Fruit fly (Drosophila melanogaster): ENCODE measurements around the gene CCAP.

Gene CCAP

DNA sequence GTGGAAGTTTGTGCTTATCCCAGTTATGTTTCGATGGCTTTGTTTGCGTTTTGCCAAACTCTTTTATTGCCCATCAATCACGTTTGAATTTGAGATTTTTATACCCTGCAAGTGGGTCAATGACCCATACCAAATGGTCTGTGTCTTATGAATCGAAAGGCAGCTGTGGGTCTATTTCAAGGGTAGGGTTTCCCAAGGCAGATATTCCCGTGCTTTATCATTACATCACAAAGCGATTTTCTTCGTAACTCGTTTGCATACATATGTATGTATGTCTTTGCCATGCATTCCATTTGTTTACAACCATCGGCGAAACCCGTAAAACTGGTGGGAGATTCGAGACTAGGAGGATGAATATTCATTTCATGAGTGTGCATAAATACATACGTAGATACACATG lies 26.4 kb downstream of the CCAP start:
- TF ChIP-seq Hnf4 (GFP tag; optimal IDR thresholded peaks at IDR 0.05) (no peak), sage (GFP tag; optimal IDR thresholded peaks at IDR 0.05) (no peak), dl (GFP tag; optimal IDR thresholded peaks at IDR 0.05; ENCODE audit: insufficient read depth in 1 of 2, partially characterized antibody in 2 of 2) (no peak), usp (GFP tag; optimal IDR thresholded peaks at IDR 0.05) (no peak), CG32264 (GFP tag; optimal IDR thresholded peaks at IDR 0.05) (no peak), Hr78 (GFP tag; optimal IDR thresholded peaks at IDR 0.05) (no peak), Mio (GFP tag; optimal IDR thresholded peaks at IDR 0.05) (no peak), fru (GFP tag; optimal IDR thresholded peaks at IDR 0.05) (no peak), tai (GFP tag; optimal IDR thresholded peaks at IDR 0.05) (no peak), jim (GFP tag; optimal IDR thresholded peaks at IDR 0.05) (no peak), sv (GFP tag; optimal IDR thresholded peaks at IDR 0.05) (no peak)

DNA sequence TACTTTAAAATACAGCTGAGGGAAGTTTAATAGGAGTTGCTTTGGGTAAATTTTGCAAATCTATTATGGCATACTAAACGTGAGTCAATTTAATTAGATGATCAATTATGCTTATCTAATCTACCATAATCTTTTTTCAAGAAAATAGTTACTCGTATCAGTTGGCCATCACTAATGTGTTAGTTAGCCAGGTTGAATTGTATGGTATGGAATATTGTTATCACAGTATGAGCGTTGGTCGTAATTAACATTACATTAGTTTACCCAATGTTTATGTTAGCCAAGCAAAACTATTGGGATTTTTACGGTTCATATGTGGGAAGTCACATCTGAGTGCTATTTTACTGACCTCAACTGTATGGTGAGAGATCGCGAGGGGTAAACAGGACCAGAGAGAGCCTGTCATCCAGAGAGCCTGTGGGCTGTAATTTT lies 28.3 kb downstream of the CCAP start:
- TF ChIP-seq rgr (GFP tag; optimal IDR thresholded peaks at IDR 0.05) (peak; percentile 56), lola (GFP tag; optimal IDR thresholded peaks at IDR 0.05) (no peak), h (GFP tag; optimal IDR thresholded peaks at IDR 0.05) (peak; percentile 78), br (GFP tag; optimal IDR thresholded peaks at IDR 0.05) (peak; percentile 82), ey (GFP tag; optimal IDR thresholded peaks at IDR 0.05) (peak; percentile 67), Sp1 (GFP tag; optimal IDR thresholded peaks at IDR 0.05) (peak; percentile 74), dsf (GFP tag; optimal IDR thresholded peaks at IDR 0.05; ENCODE audit: borderline replicate concordance) (no peak), CG32264 (GFP tag; optimal IDR thresholded peaks at IDR 0.05) (peak; percentile 7), woc (GFP tag; optimal IDR thresholded peaks at IDR 0.05) (peak; percentile 80), CG9705 (GFP tag; optimal IDR thresholded peaks at IDR 0.05) (peak; percentile 37), Dif (GFP tag; optimal IDR thresholded peaks at IDR 0.05; ENCODE audit: partially characterized antibody) (no peak), dmrt93B (GFP tag; optimal IDR thresholded peaks at IDR 0.05) (peak; percentile 56), fru (GFP tag; optimal IDR thresholded peaks at IDR 0.05) (peak; percentile 83), sv (GFP tag; optimal IDR thresholded peaks at IDR 0.05) (peak; percentile 42), HLH106 (tag; optimal IDR thresholded peaks at IDR 0.05) (peak; percentile 73), foxo (GFP tag; optimal IDR thresholded peaks at IDR 0.05) (peak in 1 of 2 experiments; percentile 80), OdsH (GFP tag; optimal IDR thresholded peaks at IDR 0.05) (peak; percentile 70), GATAd (GFP tag; optimal IDR thresholded peaks at IDR 0.05) (no peak), Jra (GFP tag; optimal IDR thresholded peaks at IDR 0.05) (no peak), psq (GFP tag; optimal IDR thresholded peaks at IDR 0.05) (peak; percentile 60)

DNA sequence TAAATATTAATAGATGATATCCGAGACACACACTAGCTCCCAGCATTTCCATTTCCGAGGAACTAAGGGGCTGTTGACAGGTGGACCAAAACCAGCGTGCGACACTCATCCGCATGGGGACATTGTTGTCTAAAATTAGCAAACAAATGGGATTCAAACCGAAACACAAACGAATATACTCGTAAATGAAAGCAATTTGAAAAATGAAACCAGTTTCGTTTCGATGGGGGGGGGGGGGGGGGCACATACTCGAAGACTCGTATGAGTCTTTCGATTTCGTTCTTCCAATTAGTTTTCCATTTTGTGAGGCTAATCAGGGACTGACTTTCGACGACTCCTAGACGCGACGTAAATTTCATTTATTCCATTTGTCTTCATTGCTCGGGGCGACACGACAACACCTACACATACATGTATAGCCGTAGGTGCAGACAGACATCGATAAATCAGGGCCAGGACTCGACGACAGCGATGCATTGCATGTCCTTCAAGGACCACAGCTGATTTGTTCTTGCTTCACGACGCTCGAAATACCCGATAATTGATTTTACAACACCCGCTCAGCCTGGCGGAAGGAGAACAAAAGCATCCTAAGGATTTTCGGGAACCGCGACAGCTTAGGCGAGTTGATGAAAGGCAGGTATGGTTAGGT lies 29.1 kb downstream of the CCAP start:
- TF ChIP-seq CG9705 (GFP tag; optimal IDR thresholded peaks at IDR 0.05) = no peak
- TF ChIP-seq dmrt93B (GFP tag; optimal IDR thresholded peaks at IDR 0.05) = no peak
- TF ChIP-seq tai (GFP tag; optimal IDR thresholded peaks at IDR 0.05) = no peak
- TF ChIP-seq HLH106 (tag; optimal IDR thresholded peaks at IDR 0.05) = no peak
- TF ChIP-seq CG32264 (GFP tag; optimal IDR thresholded peaks at IDR 0.05) = no peak
- TF ChIP-seq CrebA (GFP tag; optimal IDR thresholded peaks at IDR 0.05; ENCODE audit: borderline replicate concordance) = no peak
- TF ChIP-seq sage (GFP tag; optimal IDR thresholded peaks at IDR 0.05) = no peak
- no peak for TF ChIP-seq Hnf4 (GFP tag; optimal IDR thresholded peaks at IDR 0.05)
- TF ChIP-seq Dfd (GFP tag; optimal IDR thresholded peaks at IDR 0.05) = no peak
- TF ChIP-seq woc (GFP tag; optimal IDR thresholded peaks at IDR 0.05) = no peak
- no peak for TF ChIP-seq br (GFP tag; optimal IDR thresholded peaks at IDR 0.05)
- TF ChIP-seq h (GFP tag; optimal IDR thresholded peaks at IDR 0.05) = no peak
- TF ChIP-seq brk (GFP tag; optimal IDR thresholded peaks at IDR 0.05) = no peak
- TF ChIP-seq Sp1 (GFP tag; optimal IDR thresholded peaks at IDR 0.05) = no peak
- no peak for TF ChIP-seq jim (GFP tag; optimal IDR thresholded peaks at IDR 0.05)
- TF ChIP-seq GATAd (GFP tag; optimal IDR thresholded peaks at IDR 0.05) = no peak
- TF ChIP-seq rgr (GFP tag; optimal IDR thresholded peaks at IDR 0.05) = no peak
- TF ChIP-seq dsf (GFP tag; optimal IDR thresholded peaks at IDR 0.05; ENCODE audit: borderline replicate concordance) = no peak

DNA sequence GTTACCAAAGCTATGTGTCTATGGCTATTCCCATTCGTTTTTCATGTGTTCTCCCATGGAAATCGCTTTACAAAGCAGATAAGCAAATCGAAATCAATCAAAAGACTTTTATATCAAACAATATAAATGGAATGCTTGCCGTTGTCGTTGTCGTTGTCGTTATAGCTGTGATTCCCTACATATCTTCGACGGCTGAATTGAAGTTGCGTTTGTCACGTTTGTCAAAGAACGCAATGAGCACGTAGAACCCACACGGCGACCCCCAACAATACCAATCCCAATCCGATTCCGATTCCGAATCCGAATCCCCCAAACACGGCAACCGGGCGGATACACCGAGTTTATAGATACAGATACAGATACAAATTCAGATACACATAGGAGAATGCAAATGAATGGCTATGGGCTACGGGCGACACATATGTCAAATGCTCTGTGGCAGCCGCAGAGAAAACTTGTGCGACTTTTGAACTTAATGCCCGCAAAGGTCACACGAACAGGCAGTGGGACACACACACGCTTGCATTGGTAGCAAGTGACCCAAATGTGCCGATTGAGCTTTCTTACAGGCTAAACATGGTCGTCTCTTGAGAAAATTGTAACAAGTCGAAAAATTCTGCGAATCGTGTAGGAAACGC lies 32.0 kb downstream of the CCAP start:
- TF ChIP-seq Sp1 (GFP tag; optimal IDR thresholded peaks at IDR 0.05) (no peak), Hr78 (GFP tag; optimal IDR thresholded peaks at IDR 0.05) (no peak), Rel (GFP tag; optimal IDR thresholded peaks at IDR 0.05) (no peak), Rel (tag; optimal IDR thresholded peaks at IDR 0.05) (peak; percentile 0), Vsx2 (GFP tag; optimal IDR thresholded peaks at IDR 0.05; ENCODE audit: partially characterized antibody) (no peak)
